Worm (Caenorhabditis elegans) whole organism, early embryonic: ENCODE results near the gene kgb-1.

Experiments used
- B0310.2 ChIP-seq: sonication (generic microtip); optimal IDR thresholded peaks from 2 replicates; lab custom pipeline; 2016; ENCODE audit warnings: mild to moderate bottlenecking, missing genetic modification characterization, missing compliant biosample characterization
- F13C5.2 ChIP-seq: sonication (generic microtip); optimal IDR thresholded peaks from 2 replicates; lab custom pipeline; 2017; ENCODE audit warnings: mild to moderate bottlenecking, missing genetic modification characterization, inconsistent platforms, missing compliant biosample characterization
- aly-1 ChIP-seq: sonication (generic microtip); optimal IDR thresholded peaks from 2 replicates; lab custom pipeline; 2016; ENCODE audit warnings: missing genetic modification characterization, missing compliant biosample characterization
- ama-1 ChIP-seq: fragments of 150-350 bp; optimal IDR thresholded peaks from 2 replicates; lab custom pipeline; 2014
- ceh-13 ChIP-seq: fragments of 200-800 bp; sonication (Bioruptor generic); optimal IDR thresholded peaks from 2 replicates; lab custom pipeline; 2018; ENCODE audit warnings: mild to moderate bottlenecking, missing genetic modification characterization, missing compliant biosample characterization
- ceh-36 ChIP-seq: sonication (generic microtip); optimal IDR thresholded peaks from 2 replicates; lab custom pipeline; 2016; ENCODE audit warnings: missing genetic modification characterization, inconsistent platforms, missing compliant biosample characterization
- ets-7 ChIP-seq: sonication (generic microtip); optimal IDR thresholded peaks from 2 replicates; lab custom pipeline; 2016; ENCODE audit warnings: missing genotype, missing genetic modification characterization, missing compliant biosample characterization
- flt-1 ChIP-seq: fragments of 200-800 bp; sonication (Bioruptor generic); IDR thresholded peaks from 2 replicates; pipeline ENCODE4 v1.3.6; 2022; ENCODE audit warnings: missing genetic modification characterization, missing compliant biosample characterization
- hmbx-1 ChIP-seq: sonication (generic microtip); optimal IDR thresholded peaks from 2 replicates; lab custom pipeline; 2016; ENCODE audit warnings: mild to moderate bottlenecking, missing genetic modification characterization, missing compliant biosample characterization
- hmg-4 ChIP-seq: fragments of 200-800 bp; sonication (Bioruptor generic); optimal IDR thresholded peaks from 2 replicates; lab custom pipeline; 2018; ENCODE audit warnings: mild to moderate bottlenecking, missing genetic modification characterization, missing compliant biosample characterization
- hnd-1 ChIP-seq: sonication (generic microtip); optimal IDR thresholded peaks from 2 replicates; lab custom pipeline; 2016; ENCODE audit warnings: missing genetic modification characterization, missing compliant biosample characterization
- pes-1 ChIP-seq: fragments of 200-800 bp; sonication (Bioruptor generic); IDR thresholded peaks from 2 replicates; pipeline ENCODE4 v1.3.6; 2022; ENCODE audit warnings: missing genetic modification reagents, missing genetic modification characterization, missing compliant biosample characterization
- scrt-1 ChIP-seq: fragments of 200-800 bp; sonication (Bioruptor generic); IDR thresholded peaks from 2 replicates; pipeline ENCODE4 v1.3.6; 2022; ENCODE audit warnings: missing genetic modification characterization, missing compliant biosample characterization
- sea-1 ChIP-seq: fragments of 200-800 bp; sonication (Bioruptor generic); conservative IDR thresholded peaks from 2 replicates; pipeline ENCODE4 v1.3.6; 2022; ENCODE audit warnings: missing genetic modification characterization, missing compliant biosample characterization
- tbx-11 ChIP-seq: fragments of 200-800 bp; sonication (Bioruptor generic); IDR thresholded peaks from 2 replicates; pipeline ENCODE4 v1.3.6; 2022; ENCODE audit warnings: missing genetic modification characterization, missing compliant biosample characterization
- tbx-37 ChIP-seq: fragments of 200-800 bp; sonication (Bioruptor generic); conservative IDR thresholded peaks from 2 replicates; pipeline ENCODE4 v1.3.6; 2022; ENCODE audit warnings: missing genetic modification reagents, missing genetic modification characterization, missing compliant biosample characterization
- tra-4 ChIP-seq: sonication (generic microtip); optimal IDR thresholded peaks from 2 replicates; lab custom pipeline; 2017; ENCODE audit warnings: missing genetic modification characterization, missing compliant biosample characterization

kgb-1 gene

DNA sequence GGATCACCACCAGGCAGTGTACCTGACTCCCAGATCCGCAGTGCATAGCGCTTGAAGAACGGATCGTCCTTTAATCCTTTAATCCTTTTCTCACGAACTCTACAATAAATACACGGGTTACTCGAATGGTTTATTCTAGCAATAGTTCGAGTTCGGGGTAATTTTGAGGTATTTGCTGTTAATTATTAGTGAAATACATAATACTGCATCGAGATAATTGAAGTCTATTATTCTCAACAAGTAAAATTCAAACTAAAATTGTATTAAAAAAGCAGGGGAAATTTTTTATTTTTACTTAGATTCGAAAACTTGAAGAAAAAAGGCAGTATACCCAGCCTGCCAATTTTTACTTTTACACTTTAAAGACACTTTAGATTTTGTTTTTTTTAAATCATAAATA lies at the start of gene kgb-1:
TSS of gene kgb-1 (minus strand) at position 101 of the 400 bp plus-strand sequence.
- TF ChIP-seq ceh-36 (tag; lab: Kevin White, UChicago): peak; percentile 66
- no peak for TF ChIP-seq hmbx-1
- TF ChIP-seq tra-4 (tag; lab: Kevin White, UChicago): no peak

DNA sequence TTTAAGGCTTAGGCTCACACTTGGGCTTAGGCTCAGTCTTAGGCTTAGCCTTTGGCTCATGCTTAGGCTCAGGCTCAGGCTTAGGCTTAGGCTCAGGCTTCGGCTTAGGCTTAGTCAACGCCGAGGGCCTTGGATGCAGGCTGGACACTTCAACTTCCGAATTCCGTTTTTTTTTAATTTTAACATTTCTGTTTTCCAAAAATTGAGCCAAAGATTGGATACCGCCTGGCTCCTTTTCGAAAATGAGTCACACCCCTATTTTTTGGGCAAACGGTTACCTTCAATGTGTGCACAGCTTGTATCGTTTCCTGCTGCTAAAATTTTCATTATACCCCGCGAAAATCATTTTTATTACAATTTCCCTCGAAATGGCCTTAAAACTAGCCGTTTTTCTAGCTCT lies 45.6 kb upstream of the kgb-1 start, which contains the start of gene M04G7.1:
TSS of gene M04G7.1 (plus strand) at position 301 of the 400 bp plus-strand sequence.
- TF ChIP-seq hmbx-1 (no peak), ceh-36 (tag; lab: Kevin White, UChicago) (no peak), pes-1 (GFP tag; lab: Robert Waterston, UW) (no peak), hnd-1 (tag; lab: Kevin White, UChicago) (no peak), flt-1 (GFP tag; lab: Robert Waterston, UW) (no peak)

DNA sequence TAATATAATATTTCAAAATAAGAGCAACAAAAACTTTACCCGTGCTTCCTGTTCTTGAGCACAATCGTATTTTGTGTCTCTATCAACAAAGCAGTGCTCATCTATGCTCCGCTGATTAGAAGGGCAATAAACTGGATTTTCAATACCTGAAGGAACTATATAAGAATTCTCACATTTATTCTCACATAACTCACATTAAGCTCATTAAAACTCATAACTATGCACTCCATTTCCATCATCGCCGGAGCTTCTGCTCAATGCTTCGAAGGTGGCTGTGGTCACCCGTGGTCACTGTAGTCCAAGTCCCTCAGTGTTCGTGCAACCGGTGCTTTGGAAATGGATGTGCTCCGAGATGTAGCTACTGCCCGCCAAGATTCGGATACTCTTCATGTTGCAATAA lies 45.0 kb upstream of the kgb-1 start, which contains the start of the genes Y66H1A.8 and M04G7.5:
TSS of gene Y66H1A.8 (minus strand) at position 101 of the 400 bp plus-strand sequence.
TSS of gene M04G7.5 (plus strand) at position 258 of the 400 bp plus-strand sequence.
- TF ChIP-seq ceh-36 (tag; lab: Kevin White, UChicago) (no peak), ceh-13 (GFP tag; lab: Kevin White, UChicago) (no peak), hmbx-1 (no peak), tbx-11 (GFP tag; lab: Robert Waterston, UW) (no peak), aly-1 (tag; lab: Kevin White, UChicago) (no peak), hnd-1 (tag; lab: Kevin White, UChicago) (no peak)

DNA sequence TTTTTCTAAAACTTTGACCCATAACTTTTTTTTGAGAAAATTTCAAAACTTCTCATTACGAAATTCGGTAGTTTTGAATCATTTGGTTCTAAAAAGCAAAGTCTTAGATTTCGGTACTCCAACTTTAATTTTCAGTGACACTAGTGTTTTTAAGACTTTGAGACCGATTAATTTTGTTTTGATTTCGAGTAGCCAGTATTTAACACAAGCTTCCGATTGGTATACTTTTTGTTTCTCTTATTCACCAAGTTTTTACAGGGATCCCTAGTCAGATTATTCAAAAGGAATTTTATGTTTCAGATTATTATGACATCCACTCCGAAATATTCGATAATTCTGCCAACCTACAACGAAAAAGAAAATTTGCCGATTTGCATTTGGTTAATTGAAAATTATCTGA lies 35.5 kb upstream of the kgb-1 start, which contains the start of gene dpm-1:
TSS of gene dpm-1 (plus strand) at position 301 of the 400 bp plus-strand sequence.
- TF ChIP-seq tbx-11 (GFP tag; lab: Robert Waterston, UW) (no peak), hmbx-1 (no peak), B0310.2 (tag; lab: Kevin White, UChicago) (no peak), pes-1 (GFP tag; lab: Robert Waterston, UW) (no peak), sea-1 (GFP tag; lab: Robert Waterston, UW) (no peak), scrt-1 (GFP tag; lab: Robert Waterston, UW) (no peak), ama-1 (lab: Kevin White, UChicago) (no peak), F13C5.2 (no peak), ceh-36 (tag; lab: Kevin White, UChicago) (no peak), hnd-1 (tag; lab: Kevin White, UChicago) (no peak), ceh-13 (GFP tag; lab: Kevin White, UChicago) (no peak), flt-1 (GFP tag; lab: Robert Waterston, UW) (no peak), hmg-4 (no peak), tbx-37 (no peak), aly-1 (tag; lab: Kevin White, UChicago) (no peak)

DNA sequence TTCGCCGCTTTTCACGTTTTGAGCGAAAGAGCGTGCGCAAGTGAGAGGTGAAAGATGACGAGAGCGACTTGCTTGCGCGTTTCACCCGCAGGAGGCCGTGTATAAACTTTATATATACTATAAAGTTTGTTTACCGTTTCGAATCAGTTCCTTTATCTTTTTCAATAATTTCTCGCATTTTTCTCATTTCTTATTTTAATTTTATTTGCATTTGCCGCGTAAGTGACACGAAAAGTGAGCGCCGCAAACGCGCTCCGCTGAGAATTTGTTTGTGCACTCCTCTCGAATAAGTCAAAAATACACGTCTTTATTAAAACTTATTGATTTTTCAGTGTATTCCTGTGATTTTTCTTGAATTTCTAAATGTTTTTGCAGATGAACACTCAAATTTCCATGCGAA lies 33.8 kb upstream of the kgb-1 start, which contains the start of gene mrpl-55:
TSS of gene mrpl-55 (plus strand) at position 364 of the 400 bp plus-strand sequence.
- TF ChIP-seq ceh-36 (tag; lab: Kevin White, UChicago): no peak
- TF ChIP-seq B0310.2 (tag; lab: Kevin White, UChicago): no peak
- no peak for TF ChIP-seq aly-1 (tag; lab: Kevin White, UChicago)
- TF ChIP-seq ets-7 (tag; lab: Kevin White, UChicago): no peak
- peak; percentile 72 for TF ChIP-seq F13C5.2
- 0 out of 2 replicates have a peak, but pooled peaks have one; percentile 26 for TF ChIP-seq pes-1 (GFP tag; lab: Robert Waterston, UW)

DNA sequence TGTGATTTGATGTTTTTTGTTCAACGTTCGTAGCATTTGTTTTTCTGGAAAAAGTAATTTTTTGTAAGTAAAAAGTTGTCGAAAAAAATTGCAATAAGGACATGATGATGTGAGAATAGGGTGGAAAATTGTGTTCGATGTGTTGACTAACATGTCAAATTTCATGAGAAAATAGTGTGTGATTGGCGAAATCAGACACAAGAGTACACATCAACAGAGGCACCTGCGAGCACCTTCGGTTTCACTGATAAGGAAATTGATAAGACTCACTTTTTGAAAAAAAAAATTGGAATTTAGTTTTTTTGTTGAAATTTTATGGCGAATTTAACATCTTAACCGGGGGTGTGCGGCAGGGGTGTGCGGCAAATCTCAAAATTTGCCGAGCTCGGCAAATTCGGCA lies 30.7 kb upstream of the kgb-1 start, which contains the start of gene hum-8:
TSS of gene hum-8 (minus strand) at position 46 of the 400 bp plus-strand sequence.
- TF ChIP-seq ceh-13 (GFP tag; lab: Kevin White, UChicago) (no peak), B0310.2 (tag; lab: Kevin White, UChicago) (no peak), tbx-11 (GFP tag; lab: Robert Waterston, UW) (no peak), ets-7 (tag; lab: Kevin White, UChicago) (no peak), F13C5.2 (no peak), ama-1 (lab: Kevin White, UChicago) (no peak), flt-1 (GFP tag; lab: Robert Waterston, UW) (no peak), scrt-1 (GFP tag; lab: Robert Waterston, UW) (no peak), aly-1 (tag; lab: Kevin White, UChicago) (no peak), tra-4 (tag; lab: Kevin White, UChicago) (no peak), sea-1 (GFP tag; lab: Robert Waterston, UW) (no peak), hmg-4 (no peak), hmbx-1 (no peak), tbx-37 (no peak), hnd-1 (tag; lab: Kevin White, UChicago) (no peak), pes-1 (GFP tag; lab: Robert Waterston, UW) (no peak), ceh-36 (tag; lab: Kevin White, UChicago) (no peak)

DNA sequence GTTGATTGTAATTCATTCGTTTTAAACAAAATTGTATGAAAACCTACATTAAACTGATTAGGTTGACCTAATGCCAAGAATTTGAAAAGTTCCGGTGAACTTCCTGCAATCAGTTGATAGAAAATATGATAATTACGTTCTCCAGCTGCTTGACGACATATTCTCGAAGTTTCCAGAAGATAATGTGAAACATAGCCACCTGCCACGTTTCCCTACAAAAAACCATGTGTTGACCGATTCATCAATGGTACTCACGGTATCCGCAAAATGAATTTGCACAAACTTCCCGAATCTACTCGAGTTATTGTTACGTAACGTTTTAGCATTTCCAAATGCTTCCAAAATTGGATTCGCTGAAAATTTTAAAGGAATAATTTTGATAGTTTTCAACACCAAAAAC lies 28.5 kb upstream of the kgb-1 start:
- TF ChIP-seq aly-1 (tag; lab: Kevin White, UChicago) (no peak), F13C5.2 (no peak), B0310.2 (tag; lab: Kevin White, UChicago) (no peak), hnd-1 (tag; lab: Kevin White, UChicago) (no peak), hmbx-1 (no peak), ama-1 (lab: Kevin White, UChicago) (no peak), tbx-11 (GFP tag; lab: Robert Waterston, UW) (no peak), ets-7 (tag; lab: Kevin White, UChicago) (no peak), hmg-4 (no peak), tbx-37 (no peak), ceh-13 (GFP tag; lab: Kevin White, UChicago) (no peak)

DNA sequence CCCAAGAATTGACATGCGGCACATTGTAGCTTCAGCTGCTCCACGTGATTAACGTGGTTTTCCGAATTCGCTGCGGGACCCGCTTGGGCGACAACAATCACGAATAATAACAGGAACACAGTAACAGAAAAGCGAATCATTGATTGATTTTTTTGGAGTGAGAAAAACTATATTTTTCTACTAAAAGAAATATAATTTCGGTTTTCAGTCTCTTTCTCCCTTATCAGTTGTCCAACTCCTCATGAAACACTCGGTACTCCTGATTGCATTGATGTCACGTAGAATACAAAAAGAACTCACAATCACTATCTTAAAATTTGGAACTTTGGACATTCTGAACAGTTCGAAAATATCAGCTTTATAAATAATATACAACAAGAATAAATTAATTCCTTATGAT lies 19.0 kb upstream of the kgb-1 start, which contains the start of gene Y66H1A.5:
TSS of gene Y66H1A.5 (minus strand) at position 265 of the 400 bp plus-strand sequence.
- TF ChIP-seq ceh-36 (tag; lab: Kevin White, UChicago): no peak
- no peak for TF ChIP-seq tra-4 (tag; lab: Kevin White, UChicago)
- TF ChIP-seq hnd-1 (tag; lab: Kevin White, UChicago): no peak
- TF ChIP-seq flt-1 (GFP tag; lab: Robert Waterston, UW): no peak
- no peak for TF ChIP-seq B0310.2 (tag; lab: Kevin White, UChicago)
- TF ChIP-seq hmbx-1: no peak
- TF ChIP-seq ama-1 (lab: Kevin White, UChicago): no peak
- TF ChIP-seq ets-7 (tag; lab: Kevin White, UChicago): no peak
- TF ChIP-seq tbx-11 (GFP tag; lab: Robert Waterston, UW): no peak
- TF ChIP-seq hmg-4: no peak
- TF ChIP-seq pes-1 (GFP tag; lab: Robert Waterston, UW): no peak
- TF ChIP-seq aly-1 (tag; lab: Kevin White, UChicago): no peak
